Worm (Caenorhabditis elegans): ENCODE results near the gene ttc-17.

The ttc-17 gene

ce11 chrV:8935104-8935503, 21.7 kb upstream of the ttc-17 start:
- TF ChIP-seq tbx-11 (GFP tag; IDR thresholded peaks at IDR 0.05) = no peak
- no peak for TF ChIP-seq tra-4 (tag; optimal IDR thresholded peaks at IDR 0.05)

- no peak for TF ChIP-seq ama-1 (optimal IDR thresholded peaks at IDR 0.05)
These were observed 20.7 kb upstream of the ttc-17 start, which contains the start of gene unc-23 for ce11 chrV:8936184-8936589. Gene unc-23, plus strand, starts transcription at chrV:8936359.

ce11 chrV:8936791-8937475, 19.9 kb upstream of the ttc-17 start:
- no peak for TF ChIP-seq pes-1 (GFP tag; IDR thresholded peaks at IDR 0.05)
- no peak for TF ChIP-seq scrt-1 (GFP tag; IDR thresholded peaks at IDR 0.05)
- no peak for TF ChIP-seq hnd-1 (tag; optimal IDR thresholded peaks at IDR 0.05)
- no peak for TF ChIP-seq tbx-37 (GFP tag; conservative IDR thresholded peaks at IDR 0.05)
- TF ChIP-seq tra-4 (tag; optimal IDR thresholded peaks at IDR 0.05) = no peak
- TF ChIP-seq tbx-11 (GFP tag; IDR thresholded peaks at IDR 0.05) = no peak
- TF ChIP-seq aly-1 (tag; optimal IDR thresholded peaks at IDR 0.05) = no peak
- no peak for TF ChIP-seq ceh-13 (GFP tag; optimal IDR thresholded peaks at IDR 0.05)
- no peak for TF ChIP-seq F13C5.2 (tag; optimal IDR thresholded peaks at IDR 0.05)
- TF ChIP-seq hmg-4 (GFP tag; optimal IDR thresholded peaks at IDR 0.05) = no peak
- no peak for TF ChIP-seq ets-7 (tag; optimal IDR thresholded peaks at IDR 0.05)
- no peak for TF ChIP-seq flt-1 (GFP tag; IDR thresholded peaks at IDR 0.05)
- TF ChIP-seq ama-1 (optimal IDR thresholded peaks at IDR 0.05) = no peak
- no peak for TF ChIP-seq B0310.2 (tag; optimal IDR thresholded peaks at IDR 0.05)
- no peak for TF ChIP-seq sea-1 (GFP tag; conservative IDR thresholded peaks at IDR 0.05)

- TF ChIP-seq hnd-1 (tag; optimal IDR thresholded peaks at IDR 0.05) (no peak), tbx-37 (GFP tag; conservative IDR thresholded peaks at IDR 0.05) (no peak), flt-1 (GFP tag; IDR thresholded peaks at IDR 0.05) (no peak), aly-1 (tag; optimal IDR thresholded peaks at IDR 0.05) (no peak), B0310.2 (tag; optimal IDR thresholded peaks at IDR 0.05) (no peak), ceh-13 (GFP tag; optimal IDR thresholded peaks at IDR 0.05) (no peak), ama-1 (optimal IDR thresholded peaks at IDR 0.05) (no peak), F13C5.2 (tag; optimal IDR thresholded peaks at IDR 0.05) (no peak), hmg-4 (GFP tag; optimal IDR thresholded peaks at IDR 0.05) (no peak), hmbx-1 (tag; optimal IDR thresholded peaks at IDR 0.05) (no peak), tra-4 (tag; optimal IDR thresholded peaks at IDR 0.05) (no peak), scrt-1 (GFP tag; IDR thresholded peaks at IDR 0.05) (no peak), sea-1 (GFP tag; conservative IDR thresholded peaks at IDR 0.05) (no peak), ets-7 (tag; optimal IDR thresholded peaks at IDR 0.05) (no peak), ceh-36 (tag; optimal IDR thresholded peaks at IDR 0.05) (no peak), pes-1 (GFP tag; IDR thresholded peaks at IDR 0.05) (no peak), tbx-11 (GFP tag; IDR thresholded peaks at IDR 0.05) (no peak)
These were observed 19.2 kb upstream of the ttc-17 start for ce11 chrV:8937476-8938249.

- TF ChIP-seq tbx-11 (GFP tag; IDR thresholded peaks at IDR 0.05) (no peak), pes-1 (GFP tag; IDR thresholded peaks at IDR 0.05) (no peak), sea-1 (GFP tag; conservative IDR thresholded peaks at IDR 0.05) (no peak), hnd-1 (tag; optimal IDR thresholded peaks at IDR 0.05) (no peak), ceh-13 (GFP tag; optimal IDR thresholded peaks at IDR 0.05) (no peak), hmbx-1 (tag; optimal IDR thresholded peaks at IDR 0.05) (no peak), flt-1 (GFP tag; IDR thresholded peaks at IDR 0.05) (no peak), scrt-1 (GFP tag; IDR thresholded peaks at IDR 0.05) (no peak), aly-1 (tag; optimal IDR thresholded peaks at IDR 0.05) (no peak), tbx-37 (GFP tag; conservative IDR thresholded peaks at IDR 0.05) (no peak), ceh-36 (tag; optimal IDR thresholded peaks at IDR 0.05) (no peak), ama-1 (optimal IDR thresholded peaks at IDR 0.05) (no peak)
These were observed 18.4 kb upstream of the ttc-17 start for ce11 chrV:8938445-8938844.

- no peak for TF ChIP-seq B0310.2 (tag; optimal IDR thresholded peaks at IDR 0.05)
- TF ChIP-seq hmbx-1 (tag; optimal IDR thresholded peaks at IDR 0.05) = no peak
- no peak for TF ChIP-seq aly-1 (tag; optimal IDR thresholded peaks at IDR 0.05)
- TF ChIP-seq hnd-1 (tag; optimal IDR thresholded peaks at IDR 0.05) = no peak
- no peak for TF ChIP-seq ceh-36 (tag; optimal IDR thresholded peaks at IDR 0.05)
- no peak for TF ChIP-seq ceh-13 (GFP tag; optimal IDR thresholded peaks at IDR 0.05)
- TF ChIP-seq ets-7 (tag; optimal IDR thresholded peaks at IDR 0.05) = no peak
- no peak for TF ChIP-seq pes-1 (GFP tag; IDR thresholded peaks at IDR 0.05)
- no peak for TF ChIP-seq tra-4 (tag; optimal IDR thresholded peaks at IDR 0.05)
These were observed 17.9 kb upstream of the ttc-17 start for ce11 chrV:8938943-8939342.

ce11 chrV:8939424-8940065, 17.3 kb upstream of the ttc-17 start:
- TF ChIP-seq F13C5.2 (tag; optimal IDR thresholded peaks at IDR 0.05) (no peak), ceh-36 (tag; optimal IDR thresholded peaks at IDR 0.05) (no peak), ceh-13 (GFP tag; optimal IDR thresholded peaks at IDR 0.05) (no peak), aly-1 (tag; optimal IDR thresholded peaks at IDR 0.05) (no peak), hmg-4 (GFP tag; optimal IDR thresholded peaks at IDR 0.05) (no peak), pes-1 (GFP tag; IDR thresholded peaks at IDR 0.05) (no peak), ama-1 (optimal IDR thresholded peaks at IDR 0.05) (no peak), tbx-37 (GFP tag; conservative IDR thresholded peaks at IDR 0.05) (no peak), flt-1 (GFP tag; IDR thresholded peaks at IDR 0.05) (no peak), scrt-1 (GFP tag; IDR thresholded peaks at IDR 0.05) (no peak), tbx-11 (GFP tag; IDR thresholded peaks at IDR 0.05) (no peak), hnd-1 (tag; optimal IDR thresholded peaks at IDR 0.05) (no peak), B0310.2 (tag; optimal IDR thresholded peaks at IDR 0.05) (no peak), tra-4 (tag; optimal IDR thresholded peaks at IDR 0.05) (no peak), ets-7 (tag; optimal IDR thresholded peaks at IDR 0.05) (no peak), sea-1 (GFP tag; conservative IDR thresholded peaks at IDR 0.05) (no peak), hmbx-1 (tag; optimal IDR thresholded peaks at IDR 0.05) (no peak)
